Fruit fly (Drosophila melanogaster) whole organism, embryonic: ENCODE data around the gene Paf-AHalpha.
A peak's percentile ranks its signal among the peaks of the same experiment; 100 is the strongest.

Experiments
- Atf6 ChIP-seq: fragments of 200-800 bp; sonication (Bioruptor generic); IDR thresholded peaks from 2 replicates; pipeline ENCODE4 v1.3.6; 2022; ENCODE audit warnings: missing biosample characterization, missing genetic modification characterization
- Bteb2 ChIP-seq: fragments of 200-800 bp; sonication (Bioruptor generic); optimal IDR thresholded peaks from 2 replicates; lab custom pipeline; 2016; ENCODE audit warnings: missing biosample characterization, missing genetic modification characterization
- C15 ChIP-seq: fragments of 200-800 bp; sonication (Bioruptor generic); IDR thresholded peaks from 3 replicates; pipeline ENCODE4 v1.3.6; 2022; ENCODE audit warnings: missing biosample characterization, missing genetic modification characterization
- CG11696 ChIP-seq: fragments of 200-800 bp; sonication (Bioruptor generic); IDR thresholded peaks from 2 replicates; pipeline ENCODE4 v1.3.6; 2022; ENCODE audit warnings: missing biosample characterization, missing genetic modification characterization
- CG13123 ChIP-seq: fragments of 200-800 bp; sonication (Bioruptor generic); optimal IDR thresholded peaks from 2 replicates; lab custom pipeline; 2016; ENCODE audit warnings: missing biosample characterization, missing genetic modification characterization
- CG1529 ChIP-seq: fragments of 200-800 bp; sonication (Bioruptor generic); optimal IDR thresholded peaks from 3 replicates; lab custom pipeline; 2018; ENCODE audit warnings: missing biosample characterization, missing genetic modification characterization
- CG1647 ChIP-seq: fragments of 200-800 bp; sonication (Bioruptor generic); optimal IDR thresholded peaks from 3 replicates; lab custom pipeline; 2016; ENCODE audit warnings: missing biosample characterization, missing genetic modification characterization
- CG17385 ChIP-seq: fragments of 200-800 bp; sonication (Bioruptor generic); optimal IDR thresholded peaks from 3 replicates; lab custom pipeline; 2018; ENCODE audit warnings: missing biosample characterization, mild to moderate bottlenecking, missing genetic modification characterization
- CG2712 ChIP-seq: fragments of 200-800 bp; optimal IDR thresholded peaks from 3 replicates; lab custom pipeline; 2019; ENCODE audit warnings: missing biosample characterization, mild to moderate bottlenecking, missing genetic modification characterization, moderate library complexity
- CG3065 ChIP-seq: fragments of 200-800 bp; sonication (Bioruptor generic); optimal IDR thresholded peaks from 2 replicates; lab custom pipeline; 2016; ENCODE audit warnings: missing biosample characterization, missing genetic modification characterization
- CG3163 ChIP-seq: fragments of 200-800 bp; sonication (Bioruptor generic); optimal IDR thresholded peaks from 3 replicates; lab custom pipeline; 2016; ENCODE audit warnings: missing biosample characterization, missing genetic modification characterization
- CG4328 ChIP-seq: fragments of 200-800 bp; sonication (Bioruptor generic); optimal IDR thresholded peaks from 3 replicates; lab custom pipeline; 2017; ENCODE audit warnings: missing biosample characterization, missing genetic modification reagents, missing genetic modification characterization
- CG4617 ChIP-seq: fragments of 200-800 bp; sonication (Bioruptor generic); optimal IDR thresholded peaks from 3 replicates; lab custom pipeline; 2016; ENCODE audit warnings: missing biosample characterization, missing genetic modification characterization, borderline replicate concordance
- CG4820 ChIP-seq: fragments of 200-800 bp; sonication (Bioruptor generic); optimal IDR thresholded peaks from 3 replicates; lab custom pipeline; 2016; ENCODE audit warnings: missing biosample characterization, missing genetic modification characterization
- CG7271 ChIP-seq: fragments of 200-800 bp; sonication (Bioruptor generic); optimal IDR thresholded peaks from 2 replicates; lab custom pipeline; 2018; ENCODE audit warnings: missing biosample characterization, mild to moderate bottlenecking, missing genetic modification characterization, moderate library complexity
- Deaf1 ChIP-seq: fragments of 200-800 bp; optimal IDR thresholded peaks from 3 replicates; lab custom pipeline; 2019; ENCODE audit warnings: missing biosample characterization, mild to moderate bottlenecking, missing genetic modification characterization, moderate library complexity
- Doc3 ChIP-seq: fragments of 200-800 bp; sonication (Bioruptor generic); IDR thresholded peaks from 3 replicates; pipeline ENCODE4 v1.3.6; 2022; ENCODE audit warnings: missing biosample characterization, missing genetic modification characterization; ENCODE audit not compliant: partially characterized antibody
- Dref ChIP-seq: fragments of 200-800 bp; sonication (Bioruptor generic); IDR thresholded peaks from 2 replicates; pipeline ENCODE4 v1.3.6; 2022; ENCODE audit warnings: missing biosample characterization, missing genetic modification characterization
- H2.0 ChIP-seq: fragments of 200-800 bp; sonication (Bioruptor generic); IDR thresholded peaks from 2 replicates; pipeline ENCODE4 v1.3.6; 2022; ENCODE audit warnings: missing biosample characterization, missing genetic modification characterization
- Hr78 ChIP-seq, 2 experiments: fragments of 200-800 bp in 1 of 2; fragments of >200 bp in 1 of 2; sonication (Bioruptor generic) in 1 of 2; optimal IDR thresholded peaks; 2 replicates each; lab custom pipeline; 2017 to 2019; ENCODE audit warnings: missing biosample characterization in 2 of 2, missing genetic modification characterization in 2 of 2, mild to moderate bottlenecking in 1 of 2, moderate library complexity in 1 of 2
- Lhr ChIP-seq: fragments of 200-800 bp; sonication (Bioruptor generic); optimal IDR thresholded peaks from 3 replicates; lab custom pipeline; 2017; ENCODE audit warnings: mild to moderate bottlenecking, missing biosample characterization, missing genetic modification reagents, missing genetic modification characterization
- MESR4 ChIP-seq: fragments of 200-800 bp; sonication (Bioruptor generic); optimal IDR thresholded peaks from 2 replicates; lab custom pipeline; 2018; ENCODE audit warnings: missing biosample characterization, mild to moderate bottlenecking, missing genetic modification characterization, moderate library complexity
- MTF-1 ChIP-seq: fragments of 200-800 bp; sonication (Bioruptor generic); optimal IDR thresholded peaks from 2 replicates; lab custom pipeline; 2018; ENCODE audit warnings: missing biosample characterization, mild to moderate bottlenecking, missing genetic modification characterization, borderline replicate concordance
- Opbp ChIP-seq: fragments of 200-800 bp; sonication (Bioruptor generic); IDR thresholded peaks from 3 replicates; pipeline ENCODE4 v1.3.6; 2022; ENCODE audit warnings: missing biosample characterization, missing genetic modification characterization; ENCODE audit not compliant: partially characterized antibody
- Pdp1 ChIP-seq, 2 experiments: fragments of 200-800 bp; sonication (Bioruptor generic); optimal IDR thresholded peaks; 3 replicates each; lab custom pipeline; 2016; ENCODE audit warnings: missing biosample characterization in 2 of 2, missing genetic modification characterization in 2 of 2, mild to moderate bottlenecking in 1 of 2, moderate library complexity in 1 of 2
- Rfx ChIP-seq: fragments of 200-800 bp; sonication (Bioruptor generic); IDR thresholded peaks from 2 replicates; pipeline ENCODE4 v1.3.6; 2022; ENCODE audit warnings: missing biosample characterization, missing genetic modification characterization
- Sry-β ChIP-seq: fragments of 200-800 bp; sonication (Bioruptor generic); optimal IDR thresholded peaks from 2 replicates; lab custom pipeline; 2018; ENCODE audit warnings: missing biosample characterization, mild to moderate bottlenecking, missing genetic modification characterization, moderate library complexity
- abd-A ChIP-seq: fragments of 200-800 bp; sonication (Bioruptor generic); optimal IDR thresholded peaks from 3 replicates; lab custom pipeline; 2019; ENCODE audit warnings: missing biosample characterization, mild to moderate bottlenecking, missing genetic modification characterization, moderate library complexity
- cato ChIP-seq: fragments of 200-800 bp; sonication (Bioruptor generic); optimal IDR thresholded peaks from 2 replicates; lab custom pipeline; 2016; ENCODE audit warnings: missing biosample characterization, missing genetic modification characterization, borderline replicate concordance
- caup ChIP-seq: fragments of 200-800 bp; sonication (Bioruptor generic); optimal IDR thresholded peaks from 3 replicates; lab custom pipeline; 2017; ENCODE audit warnings: missing biosample characterization, mild to moderate bottlenecking, missing genetic modification characterization, moderate library complexity; ENCODE audit not compliant: severe bottlenecking
- chn ChIP-seq: fragments of 200-800 bp; sonication (Bioruptor generic); optimal IDR thresholded peaks from 2 replicates; lab custom pipeline; 2016; ENCODE audit warnings: missing biosample characterization, missing genetic modification characterization
- en ChIP-seq: fragments of 200-800 bp; sonication (Bioruptor generic); optimal IDR thresholded peaks from 2 replicates; lab custom pipeline; 2016; ENCODE audit warnings: missing biosample characterization, missing genetic modification characterization
- eve ChIP-seq, 2 experiments: fragments of >200 bp; optimal IDR thresholded peaks; 2 replicates each; lab custom pipeline; 2017; ENCODE audit warnings: missing biosample characterization in 2 of 2, missing genetic modification characterization in 2 of 2
- ewg ChIP-seq: fragments of 200-800 bp; sonication (Bioruptor generic); optimal IDR thresholded peaks from 3 replicates; lab custom pipeline; 2017; ENCODE audit warnings: mild to moderate bottlenecking, missing biosample characterization, missing genetic modification reagents, missing genetic modification characterization
- eyg ChIP-seq: fragments of 200-800 bp; sonication (Bioruptor generic); optimal IDR thresholded peaks from 3 replicates; lab custom pipeline; 2016; ENCODE audit warnings: missing biosample characterization, missing genetic modification characterization
- fru ChIP-seq: fragments of >200 bp; optimal IDR thresholded peaks from 2 replicates; lab custom pipeline; 2017
- gce ChIP-seq: fragments of 200-800 bp; sonication (Bioruptor generic); IDR thresholded peaks from 3 replicates; pipeline ENCODE4 v1.3.6; 2022; ENCODE audit warnings: missing biosample characterization, missing genetic modification characterization
- hth ChIP-seq: fragments of >200 bp; optimal IDR thresholded peaks from 2 replicates; lab custom pipeline; 2017; ENCODE audit warnings: inconsistent platforms
- jumu ChIP-seq: fragments of 200-800 bp; sonication (Bioruptor generic); optimal IDR thresholded peaks from 3 replicates; lab custom pipeline; 2016; ENCODE audit warnings: missing biosample characterization, missing genetic modification characterization
- lab ChIP-seq: fragments of 200-800 bp; sonication (Bioruptor generic); optimal IDR thresholded peaks from 3 replicates; lab custom pipeline; 2017; ENCODE audit warnings: missing biosample characterization, missing genetic modification characterization, mild to moderate bottlenecking, moderate library complexity, missing genetic modification reagents
- mam ChIP-seq: fragments of 200-800 bp; sonication (Bioruptor generic); optimal IDR thresholded peaks from 3 replicates; lab custom pipeline; 2016; ENCODE audit warnings: missing biosample characterization, missing genetic modification characterization
- pum ChIP-seq: fragments of 200-800 bp; sonication (Bioruptor generic); optimal IDR thresholded peaks from 2 replicates; lab custom pipeline; 2016; ENCODE audit warnings: missing biosample characterization, missing genetic modification characterization
- pzg ChIP-seq: fragments of 200-800 bp; sonication (Bioruptor generic); optimal IDR thresholded peaks from 3 replicates; lab custom pipeline; 2018; ENCODE audit warnings: missing biosample characterization, mild to moderate bottlenecking, missing genetic modification characterization, moderate library complexity
- sc ChIP-seq, 3 experiments: fragments of >200 bp in 2 of 3; fragments of 200-800 bp in 1 of 3; sonication (Bioruptor generic) in 1 of 3; optimal IDR thresholded peaks; 2 replicates in 2 of 3; 3 replicates in 1 of 3; lab custom pipeline; 2017; ENCODE audit warnings: mild to moderate bottlenecking in 1 of 3, missing biosample characterization in 1 of 3, missing genetic modification characterization in 1 of 3, missing genetic modification reagents in 1 of 3
- schlank ChIP-seq: fragments of 200-800 bp; sonication (Bioruptor generic); optimal IDR thresholded peaks from 2 replicates; lab custom pipeline; 2018; ENCODE audit warnings: missing biosample characterization, mild to moderate bottlenecking, missing genetic modification characterization
- sna ChIP-seq: fragments of 200-800 bp; sonication (Bioruptor generic); IDR thresholded peaks from 2 replicates; pipeline ENCODE4 v1.3.6; 2022; ENCODE audit warnings: missing biosample characterization, missing genetic modification characterization; ENCODE audit not compliant: partially characterized antibody
- tll ChIP-seq, 2 experiments: fragments of 200-800 bp in 1 of 2; fragments of >200 bp in 1 of 2; sonication (Bioruptor generic) in 1 of 2; optimal IDR thresholded peaks; 2 replicates each; lab custom pipeline; 2017 to 2019; ENCODE audit warnings: missing biosample characterization in 2 of 2, missing genetic modification characterization in 2 of 2, mild to moderate bottlenecking in 1 of 2, moderate library complexity in 1 of 2
- unpg ChIP-seq: fragments of 200-800 bp; sonication (Bioruptor generic); optimal IDR thresholded peaks from 3 replicates; lab custom pipeline; 2018; ENCODE audit warnings: missing biosample characterization, mild to moderate bottlenecking, missing genetic modification characterization, moderate library complexity

Paf-AHalpha gene

dm6 chrX:15760447-15761297 lies 24.7 kb downstream of the Paf-AHalpha start, which contains the start of the genes Graf and mRpL3 (continued):
- TF ChIP-seq pzg (GFP tag; lab: Kevin White, UChicago) (peak; percentile 34), lab (GFP tag; lab: Kevin White, UChicago) (no peak), Opbp (GFP tag; lab: Robert Waterston, UW) (peak; percentile 94), ewg (no peak), abd-A (no peak), caup (GFP tag; lab: Kevin White, UChicago) (no peak), C15 (GFP tag; lab: Robert Waterston, UW) (no peak), CG13123 (no peak), CG1647 (GFP tag; lab: Kevin White, UChicago) (no peak), MESR4 (GFP tag; lab: Kevin White, UChicago) (peak; percentile 45), MTF-1 (GFP tag; lab: Kevin White, UChicago) (no peak), CG3163 (no peak), en (GFP tag; lab: Kevin White, UChicago) (no peak), schlank (tag; lab: Kevin White, UChicago) (no peak), jumu (GFP tag; lab: Kevin White, UChicago) (no peak), Pdp1 (GFP tag; optimal IDR thresholded peaks at IDR 0.05; lab: Kevin White, UChicago) (no peak), Sry-β (GFP tag; lab: Kevin White, UChicago) (no peak), CG4617 (no peak), hth (lab: Kevin White, UChicago) (no peak), eve (GFP tag; optimal IDR thresholded peaks at IDR 0.05; lab: Kevin White, UChicago) (no peak), cato (no peak), mam (GFP tag; lab: Kevin White, UChicago) (no peak), chn (GFP tag; lab: Kevin White, UChicago) (no peak), Doc3 (GFP tag; lab: Robert Waterston, UW) (peak; percentile 80), CG7271 (tag; lab: Kevin White, UChicago) (no peak), CG2712 (no peak), Atf6 (GFP tag; lab: Robert Waterston, UW) (no peak), Hr78 (GFP tag; optimal IDR thresholded peaks at IDR 0.05; lab: Kevin White, UChicago) (peak in 1 of 2 experiments; percentile 23), unpg (GFP tag; lab: Kevin White, UChicago) (no peak), sc (optimal IDR thresholded peaks at IDR 0.05; lab: Kevin White, UChicago) (no peak), sc (GFP tag; optimal IDR thresholded peaks at IDR 0.05; lab: Kevin White, UChicago) (no peak), fru (lab: Kevin White, UChicago) (no peak), CG4820 (no peak), pum (no peak), gce (no peak), Deaf1 (tag; lab: Kevin White, UChicago) (no peak), sna (GFP tag; lab: Robert Waterston, UW) (peak; percentile 83), Lhr (GFP tag; lab: Kevin White, UChicago) (no peak), Dref (GFP tag; lab: Robert Waterston, UW) (peak; percentile 93), Bteb2 (GFP tag; lab: Kevin White, UChicago) (no peak), Rfx (GFP tag; lab: Robert Waterston, UW) (0 out of 2 replicates have a peak, but pooled peaks have one; percentile 27), H2.0 (GFP tag; lab: Robert Waterston, UW) (no peak), tll (GFP tag; optimal IDR thresholded peaks at IDR 0.05; lab: Kevin White, UChicago) (peak in 1 of 2 experiments; percentile 2), eyg (no peak), CG4328 (GFP tag; lab: Kevin White, UChicago) (no peak), CG17385 (no peak), CG11696 (GFP tag; lab: Robert Waterston, UW) (no peak), CG1529 (no peak), CG3065 (no peak)
